Fruit fly (Drosophila melanogaster): ENCODE results near the gene Btk.
A peak's percentile ranks its signal among the peaks of the same experiment; 100 is the strongest.

The Btk gene

dm6 chr2L:8212666-8213270 is 88.1 kb downstream of the Btk start, which contains the start of the genes CG8372 and CG8360 (continued):
- TF ChIP-seq Bdp1 (GFP tag; optimal IDR thresholded peaks at IDR 0.05) (peak; percentile 95), Awh (GFP tag; IDR thresholded peaks at IDR 0.05) (peak; percentile 99), ranshi (GFP tag; IDR thresholded peaks at IDR 0.05) (peak; percentile 99), grn (GFP tag; optimal IDR thresholded peaks at IDR 0.05) (peak; percentile 92), CG17568 (GFP tag; optimal IDR thresholded peaks at IDR 0.05) (peak; percentile 98), zen2 (GFP tag; IDR thresholded peaks at IDR 0.05; ENCODE audit: partially characterized antibody) (no peak), gsb-n (tag; optimal IDR thresholded peaks at IDR 0.05) (peak; percentile 95), C15 (GFP tag; IDR thresholded peaks at IDR 0.05) (peak; percentile 97), E2f1 (GFP tag; IDR thresholded peaks at IDR 0.05) (peak; percentile 99), CG12391 (tag; optimal IDR thresholded peaks at IDR 0.05) (peak; percentile 99), CG9817 (tag; optimal IDR thresholded peaks at IDR 0.05) (peak; percentile 98), CG6813 (GFP tag; optimal IDR thresholded peaks at IDR 0.05) (peak; percentile 99), Ets97D (GFP tag; optimal IDR thresholded peaks at IDR 0.05) (peak; percentile 96), CG6854 (GFP tag; optimal IDR thresholded peaks at IDR 0.05) (peak; percentile 97), btn (GFP tag; optimal IDR thresholded peaks at IDR 0.05) (peak; percentile 98), CG12155 (GFP tag; optimal IDR thresholded peaks at IDR 0.05) (peak; percentile 98), HLH4C (GFP tag; IDR thresholded peaks at IDR 0.05; ENCODE audit: partially characterized antibody) (0 out of 3 replicates have a peak, but pooled peaks have one; percentile 20), Doc2 (GFP tag; IDR thresholded peaks at IDR 0.05) (peak; percentile 94), pb (GFP tag; optimal IDR thresholded peaks at IDR 0.05) (peak; percentile 99), pita (GFP tag; optimal IDR thresholded peaks at IDR 0.05) (no peak), insv (GFP tag; optimal IDR thresholded peaks at IDR 0.05) (peak; percentile 61 to 77), CG7987 (GFP tag; optimal IDR thresholded peaks at IDR 0.05) (peak; percentile 97), fd96Cb (tag; optimal IDR thresholded peaks at IDR 0.05) (peak; percentile 98), CG5180 (GFP tag; optimal IDR thresholded peaks at IDR 0.05) (peak; percentile 91), CG11723 (GFP tag; optimal IDR thresholded peaks at IDR 0.05) (peak; percentile 99), CG17361 (GFP tag; IDR thresholded peaks at IDR 0.05) (peak; percentile 97), org-1 (GFP tag; optimal IDR thresholded peaks at IDR 0.05) (peak; percentile 98), CG14710 (tag; optimal IDR thresholded peaks at IDR 0.05) (peak; percentile 97), sim (GFP tag; IDR thresholded peaks at IDR 0.05) (peak; percentile 98), ATbp (GFP tag; optimal IDR thresholded peaks at IDR 0.05) (peak; percentile 98), Drgx (GFP tag; IDR thresholded peaks at IDR 0.05) (peak; percentile 99), CG2678 (tag; optimal IDR thresholded peaks at IDR 0.05) (peak; percentile 99), CG3163 (GFP tag; optimal IDR thresholded peaks at IDR 0.05) (peak; percentile 94), CG30020 (tag; optimal IDR thresholded peaks at IDR 0.05) (peak; percentile 87), CG15696 (tag; optimal IDR thresholded peaks at IDR 0.05) (peak; percentile 96), CG6765 (GFP tag; optimal IDR thresholded peaks at IDR 0.05) (peak; percentile 97), NFAT (GFP tag; IDR thresholded peaks at IDR 0.05) (peak; percentile 99), ara (GFP tag; IDR thresholded peaks at IDR 0.05) (peak; percentile 99), ro (GFP tag; IDR thresholded peaks at IDR 0.05) (peak; percentile 98), jumu (GFP tag; optimal IDR thresholded peaks at IDR 0.05) (peak; percentile 99), CG2875 (GFP tag; optimal IDR thresholded peaks at IDR 0.05) (peak; percentile 98), chn (GFP tag; optimal IDR thresholded peaks at IDR 0.05) (peak; percentile 99), lov (optimal IDR thresholded peaks at IDR 0.05) (no peak), lov (GFP tag; IDR thresholded peaks at IDR 0.05) (peak; percentile 99), kah (GFP tag; optimal IDR thresholded peaks at IDR 0.05) (peak; percentile 93), cad (GFP tag; optimal IDR thresholded peaks at IDR 0.05) (peak; percentile 39), CG3281 (GFP tag; optimal IDR thresholded peaks at IDR 0.05) (peak; percentile 98), Hey (tag; optimal IDR thresholded peaks at IDR 0.05) (peak; percentile 93), Oaz (GFP tag; IDR thresholded peaks at IDR 0.05) (peak; percentile 98), unpg (GFP tag; optimal IDR thresholded peaks at IDR 0.05) (peak; percentile 99)

Measured in whole organism, embryonic.